Fruit fly (Drosophila melanogaster) whole organism, prepupa: ENCODE results near the gene CG6321.

Experiments used
- CG15336 ChIP-seq: fragments of 200-800 bp; sonication (Bioruptor generic); IDR thresholded peaks from 2 replicates; pipeline ENCODE4 v1.3.6; 2022; ENCODE audit warnings: missing biosample characterization, missing genetic modification characterization
- CG3032 ChIP-seq: fragments of 200-800 bp; optimal IDR thresholded peaks from 2 replicates; lab custom pipeline; 2019; ENCODE audit warnings: missing biosample characterization, mild to moderate bottlenecking, missing genetic modification characterization, moderate library complexity
- CG3919 ChIP-seq: fragments of 200-800 bp; sonication (Bioruptor generic); optimal IDR thresholded peaks from 3 replicates; lab custom pipeline; 2016; ENCODE audit warnings: missing biosample characterization, missing genetic modification characterization
- CG9139 ChIP-seq: fragments of 200-800 bp; sonication (Bioruptor generic); optimal IDR thresholded peaks from 3 replicates; lab custom pipeline; 2017; ENCODE audit warnings: missing biosample characterization, mild to moderate bottlenecking, missing genetic modification characterization

dm6 chr3L:11010410-11010827 lies 50.6 kb downstream of the CG6321 start:
- TF ChIP-seq CG3919 (GFP tag; lab: Kevin White, UChicago) (peak; percentile 88), CG3032 (tag; lab: Kevin White, UChicago) (peak; percentile 89), CG15336 (GFP tag; lab: Robert Waterston, UW) (peak; percentile 93), CG9139 (peak; percentile 95)
